Worm (Caenorhabditis elegans) whole organism, late embryonic: ENCODE results near the gene col-85.

Experiments
- ama-1 ChIP-seq: fragments of 150-350 bp; optimal IDR thresholded peaks from 2 replicates; lab custom pipeline; 2014
- che-1 ChIP-seq: sonication (generic microtip); optimal IDR thresholded peaks from 2 replicates; lab custom pipeline; 2016; ENCODE audit warnings: mild to moderate bottlenecking, missing genetic modification characterization, missing compliant biosample characterization
- nhr-11 ChIP-seq: fragments of 150-350 bp; optimal IDR thresholded peaks from 2 replicates; lab custom pipeline; 2014; ENCODE audit warnings: missing biosample characterization, missing genetic modification characterization
- unc-3 ChIP-seq, 2 experiments: fragments of 200-800 bp in 1 of 2; sonication (Bioruptor generic) in 1 of 2; sonication (generic microtip) in 1 of 2; conservative IDR thresholded peaks in 1 of 2; optimal IDR thresholded peaks in 1 of 2; 2 replicates each; pipeline versions ENCODE4 v1.3.6 to Lab custom; 2016 to 2022; ENCODE audit warnings: missing compliant biosample characterization in 2 of 2, missing genetic modification characterization in 2 of 2, missing genetic modification reagents in 1 of 2

ce11 chrII:12448241-12448640, 46.7 kb downstream of the col-85 start, which contains the start of gene srh-27:
- no peak for TF ChIP-seq nhr-11 (tag; lab: Kevin White, UChicago)
- TF ChIP-seq unc-3 (GFP tag; conservative IDR thresholded peaks at IDR 0.05; lab: Robert Waterston, UW): no peak
- TF ChIP-seq unc-3 (tag; optimal IDR thresholded peaks at IDR 0.05; lab: Kevin White, UChicago): no peak
- no peak for TF ChIP-seq che-1 (tag; lab: Kevin White, UChicago)
- no peak for TF ChIP-seq ama-1
